Fruit fly (Drosophila melanogaster) whole organism, embryonic: ENCODE measurements around the gene CG7173.

ENCODE experiments used
- Adf1 ChIP-seq: fragments of 200-800 bp; sonication (Bioruptor generic); IDR thresholded peaks from 2 replicates; pipeline ENCODE4 v1.3.6; 2022; ENCODE audit warnings: missing biosample characterization, missing genetic modification characterization
- BtbVII ChIP-seq: fragments of 200-800 bp; sonication (Bioruptor generic); optimal IDR thresholded peaks from 3 replicates; lab custom pipeline; 2017; ENCODE audit warnings: missing biosample characterization, mild to moderate bottlenecking, missing genetic modification characterization
- CG10543 ChIP-seq: fragments of 200-800 bp; sonication (Bioruptor generic); optimal IDR thresholded peaks from 3 replicates; lab custom pipeline; 2017; ENCODE audit warnings: missing biosample characterization, mild to moderate bottlenecking, missing genetic modification characterization, moderate library complexity
- CG1233 ChIP-seq: fragments of 200-800 bp; sonication (Bioruptor generic); optimal IDR thresholded peaks from 4 replicates; lab custom pipeline; 2018; ENCODE audit warnings: missing biosample characterization, mild to moderate bottlenecking, missing genetic modification characterization
- CG12744 ChIP-seq: fragments of 200-800 bp; sonication (Bioruptor generic); optimal IDR thresholded peaks from 2 replicates; lab custom pipeline; 2016; ENCODE audit warnings: missing biosample characterization, missing genetic modification characterization
- CG12769 ChIP-seq: fragments of 200-800 bp; sonication (Bioruptor generic); optimal IDR thresholded peaks from 2 replicates; lab custom pipeline; 2019; ENCODE audit warnings: missing biosample characterization, mild to moderate bottlenecking, missing genetic modification characterization, moderate library complexity
- CG1603 ChIP-seq: fragments of 200-800 bp; sonication (Bioruptor generic); optimal IDR thresholded peaks from 2 replicates; lab custom pipeline; 2019; ENCODE audit warnings: missing biosample characterization, mild to moderate bottlenecking, missing genetic modification characterization, moderate library complexity
- CG17361 ChIP-seq: fragments of 200-800 bp; sonication (Bioruptor generic); IDR thresholded peaks from 3 replicates; pipeline ENCODE4 v1.3.6; 2022; ENCODE audit warnings: missing biosample characterization, missing genetic modification characterization
- CG33557 ChIP-seq: fragments of 200-800 bp; sonication (Bioruptor generic); optimal IDR thresholded peaks from 2 replicates; lab custom pipeline; 2019; ENCODE audit warnings: missing biosample characterization, mild to moderate bottlenecking, missing genetic modification characterization, moderate library complexity
- CG3995 ChIP-seq: fragments of 200-800 bp; sonication (Bioruptor generic); optimal IDR thresholded peaks from 3 replicates; lab custom pipeline; 2016; ENCODE audit warnings: missing biosample characterization, missing genetic modification characterization
- CG4820 ChIP-seq: fragments of 200-800 bp; sonication (Bioruptor generic); optimal IDR thresholded peaks from 3 replicates; lab custom pipeline; 2016; ENCODE audit warnings: missing biosample characterization, missing genetic modification characterization
- CG6765 ChIP-seq: fragments of 200-800 bp; sonication (Bioruptor generic); optimal IDR thresholded peaks from 3 replicates; lab custom pipeline; 2017; ENCODE audit warnings: missing biosample characterization, mild to moderate bottlenecking, missing genetic modification characterization
- CG6854 ChIP-seq: fragments of 200-800 bp; sonication (Bioruptor generic); optimal IDR thresholded peaks from 3 replicates; lab custom pipeline; 2017; ENCODE audit warnings: missing biosample characterization, mild to moderate bottlenecking, missing genetic modification characterization
- CG7357 ChIP-seq: fragments of 200-800 bp; sonication (Bioruptor generic); IDR thresholded peaks from 3 replicates; pipeline ENCODE4 v1.3.6; 2022; ENCODE audit warnings: missing biosample characterization, missing genetic modification characterization
- CG9797 ChIP-seq: fragments of 200-800 bp; sonication (Bioruptor generic); optimal IDR thresholded peaks from 3 replicates; lab custom pipeline; 2018; ENCODE audit warnings: missing biosample characterization, mild to moderate bottlenecking, missing genetic modification characterization
- CG9932 ChIP-seq: fragments of 200-800 bp; sonication (Bioruptor generic); IDR thresholded peaks from 2 replicates; pipeline ENCODE4 v1.3.6; 2022; ENCODE audit warnings: missing biosample characterization, missing genetic modification characterization
- E2f2 ChIP-seq: fragments of 200-800 bp; sonication (Bioruptor generic); IDR thresholded peaks from 2 replicates; pipeline ENCODE4 v1.3.6; 2022; ENCODE audit warnings: missing biosample characterization, missing genetic modification characterization
- HmgZ ChIP-seq: fragments of 200-800 bp; sonication (Bioruptor generic); optimal IDR thresholded peaks from 2 replicates; lab custom pipeline; 2018; ENCODE audit warnings: missing biosample characterization, mild to moderate bottlenecking, missing genetic modification characterization
- Hr39 ChIP-seq: fragments of >200 bp; optimal IDR thresholded peaks from 2 replicates; lab custom pipeline; 2017
- MESR4 ChIP-seq: fragments of 200-800 bp; sonication (Bioruptor generic); optimal IDR thresholded peaks from 2 replicates; lab custom pipeline; 2018; ENCODE audit warnings: missing biosample characterization, mild to moderate bottlenecking, missing genetic modification characterization, moderate library complexity
- Nf-YC ChIP-seq: fragments of 200-800 bp; optimal IDR thresholded peaks from 3 replicates; lab custom pipeline; 2019; ENCODE audit warnings: missing biosample characterization, mild to moderate bottlenecking, missing genetic modification characterization, moderate library complexity
- Oli ChIP-seq: fragments of 200-800 bp; sonication (Bioruptor generic); optimal IDR thresholded peaks from 2 replicates; lab custom pipeline; 2018; ENCODE audit warnings: missing biosample characterization, mild to moderate bottlenecking, missing genetic modification characterization, moderate library complexity
- PHDP ChIP-seq: fragments of 200-800 bp; sonication (Bioruptor generic); optimal IDR thresholded peaks from 3 replicates; lab custom pipeline; 2018; ENCODE audit warnings: missing biosample characterization, mild to moderate bottlenecking, missing genetic modification characterization, moderate library complexity
- Pdp1 ChIP-seq, 2 experiments: fragments of 200-800 bp; sonication (Bioruptor generic); optimal IDR thresholded peaks; 3 replicates each; lab custom pipeline; 2016; ENCODE audit warnings: missing biosample characterization in 2 of 2, missing genetic modification characterization in 2 of 2, mild to moderate bottlenecking in 1 of 2, moderate library complexity in 1 of 2
- Side ChIP-seq: fragments of 200-800 bp; sonication (Bioruptor generic); optimal IDR thresholded peaks from 2 replicates; lab custom pipeline; 2016; ENCODE audit warnings: missing biosample characterization, missing genetic modification characterization
- Sry-δ ChIP-seq: fragments of 200-800 bp; sonication (Bioruptor generic); optimal IDR thresholded peaks from 2 replicates; lab custom pipeline; 2016; ENCODE audit warnings: missing biosample characterization, missing genetic modification characterization
- Vsx1 ChIP-seq: fragments of 200-800 bp; sonication (Bioruptor generic); optimal IDR thresholded peaks from 2 replicates; lab custom pipeline; 2017; ENCODE audit warnings: missing biosample characterization, mild to moderate bottlenecking, missing genetic modification characterization, missing genetic modification reagents
- ab ChIP-seq: fragments of 200-800 bp; sonication (Bioruptor generic); optimal IDR thresholded peaks from 2 replicates; lab custom pipeline; 2016; ENCODE audit warnings: missing biosample characterization, missing genetic modification characterization
- ara ChIP-seq: fragments of 200-800 bp; sonication (Bioruptor generic); IDR thresholded peaks from 2 replicates; pipeline ENCODE4 v1.3.6; 2022; ENCODE audit warnings: missing biosample characterization, missing genetic modification characterization
- bcd ChIP-seq: fragments of 200-800 bp; sonication (Bioruptor generic); optimal IDR thresholded peaks from 2 replicates; lab custom pipeline; 2017; ENCODE audit warnings: missing biosample characterization, mild to moderate bottlenecking, missing genetic modification characterization
- cad ChIP-seq: fragments of >200 bp; optimal IDR thresholded peaks from 2 replicates; lab custom pipeline; 2017; ENCODE audit warnings: missing biosample characterization, missing genetic modification characterization
- caup ChIP-seq: fragments of 200-800 bp; sonication (Bioruptor generic); optimal IDR thresholded peaks from 3 replicates; lab custom pipeline; 2017; ENCODE audit warnings: missing biosample characterization, mild to moderate bottlenecking, missing genetic modification characterization, moderate library complexity; ENCODE audit not compliant: severe bottlenecking
- chm ChIP-seq: fragments of 200-800 bp; sonication (Bioruptor generic); IDR thresholded peaks from 2 replicates; pipeline ENCODE4 v1.3.6; 2022; ENCODE audit warnings: missing biosample characterization, missing genetic modification characterization
- crol ChIP-seq: fragments of 200-800 bp; sonication (Bioruptor generic); IDR thresholded peaks from 2 replicates; pipeline ENCODE4 v1.3.6; 2022; ENCODE audit warnings: missing biosample characterization, missing genetic modification characterization
- dpn ChIP-seq, 2 experiments: fragments of 200-800 bp; sonication (Bioruptor generic); optimal IDR thresholded peaks; 3 replicates each; lab custom pipeline; 2016; ENCODE audit warnings: missing biosample characterization in 2 of 2, missing genetic modification characterization in 2 of 2
- fd3F ChIP-seq: fragments of 200-800 bp; sonication (Bioruptor generic); optimal IDR thresholded peaks from 2 replicates; lab custom pipeline; 2018; ENCODE audit warnings: missing biosample characterization, mild to moderate bottlenecking, missing genetic modification characterization, moderate library complexity
- fu2 ChIP-seq: fragments of 200-800 bp; sonication (Bioruptor generic); optimal IDR thresholded peaks from 2 replicates; lab custom pipeline; 2016; ENCODE audit warnings: missing biosample characterization, missing genetic modification characterization
- gce ChIP-seq: fragments of 200-800 bp; sonication (Bioruptor generic); IDR thresholded peaks from 3 replicates; pipeline ENCODE4 v1.3.6; 2022; ENCODE audit warnings: missing biosample characterization, missing genetic modification characterization
- knrl ChIP-seq: fragments of 200-800 bp; sonication (Bioruptor generic); IDR thresholded peaks from 3 replicates; pipeline ENCODE4 v1.3.6; 2022; ENCODE audit warnings: missing biosample characterization, missing genetic modification characterization; ENCODE audit not compliant: partially characterized antibody
- lilli ChIP-seq: fragments of 200-800 bp; sonication (Bioruptor generic); optimal IDR thresholded peaks from 3 replicates; lab custom pipeline; 2016; ENCODE audit warnings: missing biosample characterization, missing genetic modification characterization
- mam ChIP-seq: fragments of 200-800 bp; sonication (Bioruptor generic); optimal IDR thresholded peaks from 3 replicates; lab custom pipeline; 2016; ENCODE audit warnings: missing biosample characterization, missing genetic modification characterization
- pb ChIP-seq: fragments of 200-800 bp; sonication (Bioruptor generic); optimal IDR thresholded peaks from 3 replicates; lab custom pipeline; 2016; ENCODE audit warnings: missing biosample characterization, missing genetic modification characterization
- pita ChIP-seq: fragments of 200-800 bp; sonication (Bioruptor generic); optimal IDR thresholded peaks from 2 replicates; lab custom pipeline; 2017; ENCODE audit warnings: missing biosample characterization, mild to moderate bottlenecking, missing genetic modification characterization
- pum ChIP-seq: fragments of 200-800 bp; sonication (Bioruptor generic); optimal IDR thresholded peaks from 2 replicates; lab custom pipeline; 2016; ENCODE audit warnings: missing biosample characterization, missing genetic modification characterization
- ro ChIP-seq: fragments of 200-800 bp; sonication (Bioruptor generic); IDR thresholded peaks from 2 replicates; pipeline ENCODE4 v1.3.6; 2022; ENCODE audit warnings: missing biosample characterization, missing genetic modification characterization
- schlank ChIP-seq: fragments of 200-800 bp; sonication (Bioruptor generic); optimal IDR thresholded peaks from 2 replicates; lab custom pipeline; 2018; ENCODE audit warnings: missing biosample characterization, mild to moderate bottlenecking, missing genetic modification characterization
- scrt ChIP-seq: fragments of 200-800 bp; sonication (Bioruptor generic); optimal IDR thresholded peaks from 2 replicates; lab custom pipeline; 2018; ENCODE audit warnings: missing biosample characterization, mild to moderate bottlenecking, missing genetic modification characterization, moderate library complexity
- slou ChIP-seq: fragments of 200-800 bp; sonication (Bioruptor generic); optimal IDR thresholded peaks from 3 replicates; lab custom pipeline; 2016; ENCODE audit warnings: missing biosample characterization, missing genetic modification characterization
- sob ChIP-seq: fragments of 200-800 bp; sonication (Bioruptor generic); IDR thresholded peaks from 2 replicates; pipeline ENCODE4 v1.3.6; 2022; ENCODE audit warnings: missing biosample characterization, missing genetic modification characterization
- usp ChIP-seq: fragments of >200 bp; optimal IDR thresholded peaks from 2 replicates; lab custom pipeline; 2017; ENCODE audit warnings: missing biosample characterization, missing genetic modification characterization
- zf30C ChIP-seq: fragments of 200-800 bp; sonication (Bioruptor generic); optimal IDR thresholded peaks from 3 replicates; lab custom pipeline; 2018; ENCODE audit warnings: missing biosample characterization, mild to moderate bottlenecking, missing genetic modification characterization
- zfh1 ChIP-seq: fragments of 200-800 bp; sonication (Bioruptor generic); IDR thresholded peaks from 3 replicates; pipeline ENCODE4 v1.3.6; 2022; ENCODE audit warnings: missing biosample characterization, missing genetic modification characterization

Gene CG7173

DNA sequence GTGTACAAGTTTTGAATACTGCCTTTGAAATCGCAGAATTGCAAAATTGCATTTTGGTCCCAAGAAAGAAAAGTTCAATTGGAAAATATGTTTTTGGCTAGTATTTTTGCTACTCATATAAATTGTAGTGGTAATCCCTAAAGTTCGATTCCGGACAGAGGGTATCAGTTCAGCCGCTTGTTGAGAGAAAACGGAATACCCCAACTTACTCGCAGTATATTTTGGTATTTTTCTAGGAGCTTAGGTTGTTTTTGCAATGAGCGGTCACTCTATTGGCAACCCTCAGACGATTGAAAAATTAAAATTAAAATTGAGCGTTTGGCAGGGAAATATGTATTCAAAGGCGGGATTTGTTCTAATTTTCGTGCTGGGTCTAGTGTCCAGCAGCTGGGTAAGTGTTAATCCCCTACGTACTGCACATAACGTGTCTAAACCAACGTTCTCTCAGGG is 16.3 kb upstream of the CG7173 start (continued):
- TF ChIP-seq knrl (GFP tag; lab: Robert Waterston, UW) = 0 out of 3 replicates have a peak, but pooled peaks have one; percentile 10
- TF ChIP-seq pum = no peak
- peak; percentile 18 for TF ChIP-seq HmgZ (tag; lab: Kevin White, UChicago)
- no peak for TF ChIP-seq ro (GFP tag; lab: Robert Waterston, UW)
- no peak for TF ChIP-seq caup (GFP tag; lab: Kevin White, UChicago)
- no peak for TF ChIP-seq usp (GFP tag; lab: Kevin White, UChicago)
- TF ChIP-seq CG33557 = no peak
- TF ChIP-seq schlank (tag; lab: Kevin White, UChicago) = no peak
- no peak for TF ChIP-seq pita (GFP tag; lab: Kevin White, UChicago)
- no peak for TF ChIP-seq CG1233 (GFP tag; lab: Kevin White, UChicago)
- TF ChIP-seq Side (GFP tag; lab: Kevin White, UChicago) = no peak
- no peak for TF ChIP-seq fd3F
- no peak for TF ChIP-seq pb (GFP tag; lab: Kevin White, UChicago)
- no peak for TF ChIP-seq Nf-YC (tag; lab: Kevin White, UChicago)
- peak; percentile 26 for TF ChIP-seq CG1603
- peak; percentile 13 for TF ChIP-seq CG3995
- no peak for TF ChIP-seq CG12744 (GFP tag; lab: Kevin White, UChicago)
- no peak for TF ChIP-seq bcd (GFP tag; lab: Kevin White, UChicago)
- TF ChIP-seq Vsx1 (GFP tag; lab: Kevin White, UChicago) = no peak
- TF ChIP-seq E2f2 (GFP tag; lab: Robert Waterston, UW) = peak; percentile 44
- TF ChIP-seq slou = no peak
- TF ChIP-seq scrt (GFP tag; lab: Kevin White, UChicago) = no peak
- no peak for TF ChIP-seq BtbVII (GFP tag; lab: Kevin White, UChicago)
- peak; percentile 85 for TF ChIP-seq MESR4 (GFP tag; lab: Kevin White, UChicago)
- TF ChIP-seq mam (GFP tag; lab: Kevin White, UChicago) = peak; percentile 37
- TF ChIP-seq Sry-δ (GFP tag; lab: Kevin White, UChicago) = peak; percentile 27
- TF ChIP-seq CG6765 (GFP tag; lab: Kevin White, UChicago) = no peak
- peak; percentile 8 for TF ChIP-seq lilli (GFP tag; lab: Kevin White, UChicago)
- no peak for TF ChIP-seq CG10543 (GFP tag; lab: Kevin White, UChicago)
- TF ChIP-seq PHDP (tag; lab: Kevin White, UChicago) = no peak
- TF ChIP-seq fu2 (GFP tag; lab: Kevin White, UChicago) = no peak
- no peak for TF ChIP-seq cad (GFP tag; lab: Kevin White, UChicago)
- TF ChIP-seq zfh1 (GFP tag; lab: Robert Waterston, UW) = no peak
- no peak for TF ChIP-seq ab (GFP tag; lab: Kevin White, UChicago)
- TF ChIP-seq CG6854 (GFP tag; lab: Kevin White, UChicago) = no peak
- TF ChIP-seq crol = no peak
- peak in 1 of 2 experiments; percentile 21 for TF ChIP-seq dpn (GFP tag; optimal IDR thresholded peaks at IDR 0.05; lab: Kevin White, UChicago)
- no peak for TF ChIP-seq ara (GFP tag; lab: Robert Waterston, UW)
- no peak for TF ChIP-seq zf30C (GFP tag; lab: Kevin White, UChicago)
- no peak for TF ChIP-seq CG12769 (tag; lab: Kevin White, UChicago)
- no peak for TF ChIP-seq Pdp1 (GFP tag; optimal IDR thresholded peaks at IDR 0.05; lab: Kevin White, UChicago)
- no peak for TF ChIP-seq Hr39 (lab: Kevin White, UChicago)
- TF ChIP-seq CG7357 = no peak
- TF ChIP-seq CG9797 (GFP tag; lab: Kevin White, UChicago) = peak; percentile 72
- TF ChIP-seq CG9932 = no peak
- no peak for TF ChIP-seq gce
- no peak for TF ChIP-seq Oli (tag; lab: Kevin White, UChicago)
- TF ChIP-seq CG17361 (GFP tag; lab: Robert Waterston, UW) = no peak
- no peak for TF ChIP-seq CG4820
- TF ChIP-seq Adf1 (GFP tag; lab: Robert Waterston, UW) = no peak
- TF ChIP-seq sob (GFP tag; lab: Robert Waterston, UW) = no peak; the same call in 1 of the 2 replicates
- TF ChIP-seq chm (GFP tag; lab: Robert Waterston, UW) = 0 out of 2 replicates have a peak, but pooled peaks have one; percentile 7
